Worm (Caenorhabditis elegans): ENCODE data around the gene pde-4.

Gene pde-4

ce11 chrII:7593227-7593626 is 57.8 kb downstream of the pde-4 start (continued):
- TF ChIP-seq lin-13 (tag; optimal IDR thresholded peaks at IDR 0.05) (no peak), pha-4 (tag; optimal IDR thresholded peaks at IDR 0.05) (no peak), tbx-8 (GFP tag; optimal IDR thresholded peaks at IDR 0.05) (no peak), nhr-12 (tag; optimal IDR thresholded peaks at IDR 0.05) (no peak), M03D4.4 (tag; optimal IDR thresholded peaks at IDR 0.05) (no peak), drap-1 (GFP tag; optimal IDR thresholded peaks at IDR 0.05) (peak; percentile 21), hlh-1 (tag; optimal IDR thresholded peaks at IDR 0.05) (no peak), cnd-1 (tag; optimal IDR thresholded peaks at IDR 0.05) (no peak), sptf-1 (tag; optimal IDR thresholded peaks at IDR 0.05) (peak; percentile 30), nhr-28 (tag; optimal IDR thresholded peaks at IDR 0.05) (no peak)

ce11 chrII:7588295-7588694 is 62.8 kb downstream of the pde-4 start:
- TF ChIP-seq ztf-11 (tag; optimal IDR thresholded peaks at IDR 0.05) (no peak), ces-1 (GFP tag; optimal IDR thresholded peaks at IDR 0.05) (peak; percentile 26), mab-5 (tag; optimal IDR thresholded peaks at IDR 0.05) (no peak)

- TF ChIP-seq elt-3 (tag; optimal IDR thresholded peaks at IDR 0.05) = no peak
- no peak for TF ChIP-seq M03D4.4 (tag; optimal IDR thresholded peaks at IDR 0.05)
Observed at ce11 chrII:7583555-7583954, 67.5 kb downstream of the pde-4 start, which contains the start of gene mks-3. Gene mks-3 (minus strand): TSS chrII:7583655.

ce11 chrII:7577412-7577811 is 73.6 kb downstream of the pde-4 start, which contains the start of gene F35D2.6:
Gene F35D2.6 (plus strand): TSS chrII:7577712.
- TF ChIP-seq nhr-28 (tag; optimal IDR thresholded peaks at IDR 0.05) (no peak), unc-62 (GFP tag; optimal IDR thresholded peaks at IDR 0.05) (no peak), ham-2 (GFP tag; optimal IDR thresholded peaks at IDR 0.05) (no peak)

Data from whole organism, mixed stage, embryonic.